Worm (Caenorhabditis elegans): ENCODE results near the gene eri-1.

DNA sequence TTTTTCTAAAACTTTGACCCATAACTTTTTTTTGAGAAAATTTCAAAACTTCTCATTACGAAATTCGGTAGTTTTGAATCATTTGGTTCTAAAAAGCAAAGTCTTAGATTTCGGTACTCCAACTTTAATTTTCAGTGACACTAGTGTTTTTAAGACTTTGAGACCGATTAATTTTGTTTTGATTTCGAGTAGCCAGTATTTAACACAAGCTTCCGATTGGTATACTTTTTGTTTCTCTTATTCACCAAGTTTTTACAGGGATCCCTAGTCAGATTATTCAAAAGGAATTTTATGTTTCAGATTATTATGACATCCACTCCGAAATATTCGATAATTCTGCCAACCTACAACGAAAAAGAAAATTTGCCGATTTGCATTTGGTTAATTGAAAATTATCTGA is 25.6 kb upstream of the eri-1 start, which contains the start of gene dpm-1:
- TF ChIP-seq nhr-237 (tag; optimal IDR thresholded peaks at IDR 0.05) (no peak), skn-1 (tag; optimal IDR thresholded peaks at IDR 0.05) (no peak), mep-1 (tag; optimal IDR thresholded peaks at IDR 0.05) (no peak), mxl-3 (GFP tag; optimal IDR thresholded peaks at IDR 0.05) (no peak), ztf-11 (tag; optimal IDR thresholded peaks at IDR 0.05) (no peak), unc-62 (GFP tag; optimal IDR thresholded peaks at IDR 0.05 in 1 of 2) (no peak), unc-62 (tag; optimal IDR thresholded peaks at IDR 0.05) (no peak), nhr-25 (tag; optimal IDR thresholded peaks at IDR 0.05; ENCODE audit: borderline replicate concordance, insufficient read depth) (no peak), lin-39 (tag; optimal IDR thresholded peaks at IDR 0.05) (no peak), hif-1 (tag; optimal IDR thresholded peaks at IDR 0.05) (no peak), fos-1 (tag; optimal IDR thresholded peaks at IDR 0.05) (no peak)

All from whole organism, L4 larva.